Worm (Caenorhabditis elegans) whole organism, mixed stage, embryonic: ENCODE measurements around the gene T19D2.13.

Experiments used
- ceh-83 ChIP-seq: fragments of 200-800 bp; sonication (Bioruptor generic); optimal IDR thresholded peaks from 2 replicates; lab custom pipeline; 2018; ENCODE audit warnings: mild to moderate bottlenecking, missing genetic modification characterization, missing compliant biosample characterization
- ztf-11 ChIP-seq: fragments of 150-350 bp; optimal IDR thresholded peaks from 2 replicates; lab custom pipeline; 2014; ENCODE audit warnings: missing biosample characterization, missing genetic modification characterization

DNA sequence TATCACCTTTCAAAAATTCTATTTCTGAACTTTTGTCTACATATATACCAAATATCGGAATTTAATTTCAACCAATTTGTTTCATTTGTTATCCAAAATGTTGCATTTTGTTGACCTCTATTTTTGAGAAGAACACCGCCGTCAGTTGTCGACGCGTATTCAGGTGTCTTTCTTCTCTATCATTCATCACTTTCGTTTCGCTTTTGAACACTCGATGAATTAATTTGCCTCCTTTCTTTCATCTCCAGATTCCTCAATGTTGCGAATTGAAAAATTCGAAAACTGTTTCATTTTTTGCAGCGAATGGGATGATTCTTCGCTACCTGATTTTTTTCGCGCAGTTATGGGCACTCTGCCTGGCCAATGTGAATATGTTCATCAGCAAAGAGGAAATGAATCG is 16.1 kb upstream of the T19D2.13 start, which contains the start of gene lin-18:
- TF ChIP-seq ceh-83 (GFP tag; lab: Kevin White, UChicago) (no peak), ztf-11 (no peak)
